Worm (Caenorhabditis elegans) whole organism, young adult: Measurements from ENCODE around the gene com-1.

Source experiments
- D2030.7 ChIP-seq: fragments of 200-800 bp; sonication (Bioruptor generic); IDR thresholded peaks from 2 replicates; pipeline ENCODE4 v1.3.6; 2022; ENCODE audit warnings: missing genetic modification reagents, missing genetic modification characterization, missing compliant biosample characterization
- F23B12.7 ChIP-seq: sonication (generic microtip); optimal IDR thresholded peaks from 2 replicates; lab custom pipeline; 2017; ENCODE audit warnings: missing genetic modification characterization, mild to moderate bottlenecking, missing compliant biosample characterization, antibody characterized with exemption, moderate library complexity; ENCODE audit not compliant: insufficient read depth
- F33H1.4 ChIP-seq: fragments of 200-800 bp; sonication (Bioruptor generic); IDR thresholded peaks from 2 replicates; pipeline ENCODE4 v1.3.6; 2022; ENCODE audit warnings: missing genetic modification reagents, missing genetic modification characterization, missing compliant biosample characterization
- F49E8.2 ChIP-seq: sonication (generic microtip); optimal IDR thresholded peaks from 3 replicates; lab custom pipeline; 2017; ENCODE audit warnings: missing genetic modification characterization, mild to moderate bottlenecking, missing compliant biosample characterization, antibody characterized with exemption, moderate library complexity; ENCODE audit not compliant: insufficient read depth
- K12H6.12 ChIP-seq: fragments of 200-800 bp; sonication (Bioruptor generic); optimal IDR thresholded peaks from 2 replicates; lab custom pipeline; 2018; ENCODE audit warnings: mild to moderate bottlenecking, missing genetic modification characterization, missing compliant biosample characterization
- Y95B8A.8 ChIP-seq: fragments of 200-800 bp; sonication (Bioruptor generic); IDR thresholded peaks from 2 replicates; pipeline ENCODE4 v1.3.6; 2022; ENCODE audit warnings: missing genetic modification reagents, missing genetic modification characterization, missing compliant biosample characterization
- ama-1 ChIP-seq, 3 experiments: fragments of 150-350 bp in 1 of 3; sonication (generic microtip) in 2 of 3; optimal IDR thresholded peaks; 2 replicates each; lab custom pipeline; 2014 to 2018; ENCODE audit warnings: missing biosample characterization in 2 of 3, missing genetic modification characterization in 2 of 3, missing genetic modification reagents in 2 of 3
- athp-1 ChIP-seq: sonication (generic microtip); optimal IDR thresholded peaks from 2 replicates; lab custom pipeline; 2017; ENCODE audit warnings: mild to moderate bottlenecking, missing genetic modification characterization, missing compliant biosample characterization
- attf-5 ChIP-seq: fragments of 200-800 bp; sonication (Bioruptor generic); optimal IDR thresholded peaks from 2 replicates; lab custom pipeline; 2018; ENCODE audit warnings: mild to moderate bottlenecking, missing genetic modification characterization, missing compliant biosample characterization
- ceh-100 ChIP-seq: fragments of 200-800 bp; sonication (Bioruptor generic); IDR thresholded peaks from 2 replicates; pipeline ENCODE4 v1.3.6; 2022; ENCODE audit warnings: missing genetic modification reagents, missing genetic modification characterization, missing compliant biosample characterization
- ceh-91 ChIP-seq: fragments of 200-800 bp; sonication (Bioruptor generic); IDR thresholded peaks from 2 replicates; pipeline ENCODE4 v1.3.6; 2022; ENCODE audit warnings: missing genetic modification reagents, missing genetic modification characterization, missing compliant biosample characterization
- dpl-1 ChIP-seq: fragments of 150-350 bp; optimal IDR thresholded peaks from 2 replicates; lab custom pipeline; 2014; ENCODE audit warnings: missing biosample characterization, missing genetic modification reagents, missing genetic modification characterization
- efl-1 ChIP-seq: fragments of 150-350 bp; optimal IDR thresholded peaks from 2 replicates; lab custom pipeline; 2014; ENCODE audit warnings: missing biosample characterization, missing genetic modification reagents, missing genetic modification characterization
- fkh-3 ChIP-seq: sonication (generic microtip); optimal IDR thresholded peaks from 2 replicates; lab custom pipeline; 2016; ENCODE audit warnings: mild to moderate bottlenecking, missing genetic modification characterization, missing compliant biosample characterization
- hlh-12 ChIP-seq: sonication (generic microtip); optimal IDR thresholded peaks from 2 replicates; lab custom pipeline; 2016; ENCODE audit warnings: missing genetic modification characterization, missing compliant biosample characterization
- hmg-1.2 ChIP-seq: fragments of 200-800 bp; sonication (Bioruptor generic); IDR thresholded peaks from 2 replicates; pipeline ENCODE4 v1.3.6; 2022; ENCODE audit warnings: missing genetic modification reagents, missing genetic modification characterization, missing compliant biosample characterization
- hsf-1 ChIP-seq: fragments of 200-800 bp; sonication (Bioruptor generic); IDR thresholded peaks from 2 replicates; pipeline ENCODE4 v1.3.6; 2022; ENCODE audit warnings: missing genetic modification reagents, missing genetic modification characterization, missing compliant biosample characterization
- lin-35 ChIP-seq, 3 experiments: fragments of 150-350 bp in 2 of 3; sonication (generic microtip) in 1 of 3; optimal IDR thresholded peaks; 2 replicates each; lab custom pipeline; 2014 to 2018; ENCODE audit warnings: missing biosample characterization in 3 of 3, missing genetic modification characterization in 3 of 3, missing genetic modification reagents in 3 of 3
- lin-54 ChIP-seq: fragments of 200-800 bp; sonication (Bioruptor generic); optimal IDR thresholded peaks from 2 replicates; lab custom pipeline; 2018; ENCODE audit warnings: mild to moderate bottlenecking, missing genetic modification characterization, missing compliant biosample characterization
- lsl-1 ChIP-seq: fragments of 200-800 bp; sonication (Bioruptor generic); optimal IDR thresholded peaks from 2 replicates; lab custom pipeline; 2018; ENCODE audit warnings: mild to moderate bottlenecking, missing genetic modification characterization, moderate library complexity, missing compliant biosample characterization
- madf-6 ChIP-seq: fragments of 200-800 bp; sonication (Bioruptor generic); IDR thresholded peaks from 2 replicates; pipeline ENCODE4 v1.3.6; 2022; ENCODE audit warnings: missing genetic modification reagents, missing genetic modification characterization, missing compliant biosample characterization
- madf-8 ChIP-seq: fragments of 200-800 bp; sonication (Bioruptor generic); conservative IDR thresholded peaks from 2 replicates; pipeline ENCODE4 v1.3.6; 2022; ENCODE audit warnings: missing genetic modification reagents, missing genetic modification characterization, missing compliant biosample characterization
- mcd-1 ChIP-seq: fragments of 200-800 bp; sonication (Bioruptor generic); IDR thresholded peaks from 2 replicates; pipeline ENCODE4 v1.3.6; 2022; ENCODE audit warnings: missing genetic modification reagents, missing genetic modification characterization, missing compliant biosample characterization
- mes-4 ChIP-seq: sonication (generic microtip); optimal IDR thresholded peaks from 2 replicates; lab custom pipeline; 2016; ENCODE audit warnings: missing genotype, missing genetic modification characterization, missing compliant biosample characterization
- nfya-2 ChIP-seq: fragments of 200-800 bp; sonication (Bioruptor generic); IDR thresholded peaks from 2 replicates; pipeline ENCODE4 v1.3.6; 2022; ENCODE audit warnings: missing genetic modification reagents, missing genetic modification characterization, missing compliant biosample characterization
- nhr-90 ChIP-seq: sonication (generic microtip); optimal IDR thresholded peaks from 2 replicates; lab custom pipeline; 2016; ENCODE audit warnings: missing genotype, mild to moderate bottlenecking, missing genetic modification characterization, missing compliant biosample characterization
- snpc-1.3 ChIP-seq: sonication (generic microtip); optimal IDR thresholded peaks from 2 replicates; lab custom pipeline; 2017; ENCODE audit warnings: missing genetic modification characterization, mild to moderate bottlenecking, missing compliant biosample characterization, antibody characterized with exemption, moderate library complexity, missing genotype, missing genetic modification reagents; ENCODE audit not compliant: insufficient read depth
- snpc-3.4 ChIP-seq: sonication (generic microtip); optimal IDR thresholded peaks from 2 replicates; lab custom pipeline; 2017; ENCODE audit warnings: missing genetic modification characterization, mild to moderate bottlenecking, missing compliant biosample characterization, antibody characterized with exemption, moderate library complexity, missing genotype, missing genetic modification reagents
- snpc-4 ChIP-seq, 5 experiments: fragments of 150-350 bp in 1 of 5; sonication (generic microtip) in 4 of 5; optimal IDR thresholded peaks; 2 replicates each; lab custom pipeline; 2014 to 2018; ENCODE audit warnings: missing genetic modification characterization in 5 of 5, missing biosample characterization in 3 of 5, antibody characterized with exemption in 2 of 5, mild to moderate bottlenecking in 2 of 5, missing compliant biosample characterization in 2 of 5, missing genotype in 2 of 5, moderate library complexity in 2 of 5, missing genetic modification reagents in 1 of 5
- unc-130 ChIP-seq: sonication (generic microtip); optimal IDR thresholded peaks from 2 replicates; lab custom pipeline; 2016; ENCODE audit warnings: missing genetic modification reagents, missing genetic modification characterization, missing compliant biosample characterization
- xnd-1 ChIP-seq: sonication (generic microtip); optimal IDR thresholded peaks from 2 replicates; lab custom pipeline; 2016; ENCODE audit warnings: missing genotype, missing genetic modification reagents, missing genetic modification characterization, missing compliant biosample characterization
- ztf-3 ChIP-seq: fragments of 200-800 bp; sonication (Bioruptor generic); optimal IDR thresholded peaks from 2 replicates; lab custom pipeline; 2018; ENCODE audit warnings: mild to moderate bottlenecking, missing genetic modification characterization, missing compliant biosample characterization

com-1 gene

DNA sequence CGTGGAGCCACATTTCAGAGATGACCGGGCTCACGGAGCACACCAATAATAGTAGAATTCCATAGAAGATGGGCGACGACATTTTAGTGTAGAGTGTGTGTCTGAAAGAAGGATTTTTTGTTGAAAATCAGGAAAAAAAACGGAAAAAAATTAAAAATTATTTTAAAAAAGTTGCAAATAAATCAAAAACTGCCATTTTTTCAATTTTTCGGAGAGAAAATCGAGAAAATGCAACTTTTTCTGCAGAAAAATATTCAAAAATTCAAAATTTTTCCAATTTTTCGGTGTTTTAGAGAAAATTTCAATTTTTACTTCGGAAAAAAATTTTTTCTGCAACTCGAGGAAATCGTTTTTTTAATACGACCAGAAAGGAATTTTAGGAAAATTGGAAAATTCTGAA is 16.1 kb upstream of the com-1 start, which contains the start of gene C44B9.3:
Gene C44B9.3 (minus strand): TSS at position 101 of the 400 bp plus-strand sequence.
- TF ChIP-seq nfya-2 (GFP tag; lab: Robert Waterston, UW) (no peak), lin-35 (GFP tag; optimal IDR thresholded peaks at IDR 0.05; lab: Kevin White, UChicago) (no peak)

DNA sequence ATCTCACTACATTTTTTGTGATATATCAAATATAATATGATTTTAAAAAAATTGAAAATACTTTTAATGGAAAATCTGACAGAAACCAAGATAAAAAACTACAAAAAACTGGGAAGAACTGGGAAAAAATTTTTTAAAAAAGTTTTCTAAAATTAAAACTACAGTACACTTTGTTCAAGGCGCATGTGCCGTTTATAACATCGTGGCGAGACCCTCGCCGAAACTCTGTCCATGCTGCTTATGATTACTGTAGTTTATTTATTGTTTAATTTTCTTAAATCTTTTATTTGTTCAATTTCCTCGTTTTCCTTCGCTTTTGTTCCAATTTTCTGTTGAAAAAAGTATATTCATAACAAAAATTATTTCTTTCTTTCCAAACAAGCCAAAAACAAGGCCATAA is 14.7 kb upstream of the com-1 start, which contains the start of gene athp-1:
Gene athp-1 (plus strand): TSS at position 305 of the 400 bp plus-strand sequence.
- no peak for TF ChIP-seq ztf-3 (GFP tag; lab: Kevin White, UChicago)
- peak; percentile 65 for TF ChIP-seq snpc-1.3 (tag; lab: Kevin White, UChicago)
- peak; percentile 29 for TF ChIP-seq efl-1 (GFP tag; lab: Kevin White, UChicago)
- TF ChIP-seq madf-6 (GFP tag; lab: Robert Waterston, UW): peak; percentile 97
- peak; percentile 81 for TF ChIP-seq madf-8
- no peak for TF ChIP-seq Y95B8A.8 (GFP tag; lab: Robert Waterston, UW)
- TF ChIP-seq F33H1.4 (GFP tag; lab: Robert Waterston, UW): peak; percentile 95
- TF ChIP-seq mcd-1 (GFP tag; lab: Robert Waterston, UW): peak; percentile 33; the same call in 1 of the 2 replicates
- TF ChIP-seq lin-54 (GFP tag; lab: Kevin White, UChicago): peak; percentile 65
- no peak; the same call in 1 of the 2 replicates for TF ChIP-seq ceh-100 (GFP tag; lab: Robert Waterston, UW)
- TF ChIP-seq nhr-90 (tag; lab: Kevin White, UChicago): no peak
- peak; percentile 65 for TF ChIP-seq athp-1 (tag; lab: Kevin White, UChicago)
- TF ChIP-seq F49E8.2 (tag; lab: Kevin White, UChicago): peak; percentile 11
- TF ChIP-seq K12H6.12 (tag; lab: Kevin White, UChicago): no peak
- TF ChIP-seq ceh-91 (GFP tag; lab: Robert Waterston, UW): peak; percentile 66
- TF ChIP-seq hlh-12 (tag; lab: Kevin White, UChicago): no peak
- no peak for TF ChIP-seq dpl-1 (GFP tag; lab: Kevin White, UChicago)
- peak; percentile 98 for TF ChIP-seq lsl-1 (GFP tag; lab: Kevin White, UChicago)
- 0 out of 2 replicates have a peak, but pooled peaks have one; percentile 55 for TF ChIP-seq hsf-1 (GFP tag; lab: Robert Waterston, UW)
- peak; percentile 42 for TF ChIP-seq snpc-3.4 (tag; lab: Kevin White, UChicago)
- TF ChIP-seq mes-4 (tag; lab: Kevin White, UChicago): no peak
- peak; percentile 86 for TF ChIP-seq D2030.7 (GFP tag; lab: Robert Waterston, UW)
- TF ChIP-seq unc-130 (GFP tag; lab: Kevin White, UChicago): peak; percentile 53
- TF ChIP-seq xnd-1 (tag; lab: Kevin White, UChicago): peak; percentile 84

DNA sequence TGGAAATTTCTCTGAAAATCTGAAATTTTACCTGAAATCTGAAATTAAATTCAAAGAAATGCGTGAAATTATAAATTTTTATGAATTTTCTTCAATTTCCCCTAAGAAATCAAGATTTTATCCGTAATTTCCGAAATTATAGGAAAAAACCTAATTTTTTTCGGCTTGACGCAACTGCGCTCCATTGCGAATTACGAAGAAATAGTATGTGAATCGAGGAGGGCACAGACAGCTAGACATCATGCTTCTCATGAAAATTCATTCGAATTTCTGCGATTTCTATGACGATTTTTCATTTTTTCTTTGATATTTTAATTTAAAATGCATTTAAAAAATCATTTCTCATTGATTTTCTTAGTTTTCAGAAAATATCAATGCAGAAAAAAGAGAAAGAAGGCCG is 14.2 kb upstream of the com-1 start:
- peak; percentile 42 for TF ChIP-seq attf-5 (GFP tag; lab: Kevin White, UChicago)
- TF ChIP-seq athp-1 (tag; lab: Kevin White, UChicago): peak; percentile 1
- TF ChIP-seq fkh-3 (tag; lab: Kevin White, UChicago): no peak
- no peak for TF ChIP-seq lsl-1 (GFP tag; lab: Kevin White, UChicago)
- peak; percentile 6 for TF ChIP-seq lin-54 (GFP tag; lab: Kevin White, UChicago)
- TF ChIP-seq ama-1 (optimal IDR thresholded peaks at IDR 0.05; lab: Kevin White, UChicago): no peak
- TF ChIP-seq ama-1 (GFP tag; optimal IDR thresholded peaks at IDR 0.05; lab: Kevin White, UChicago): no peak
- peak; percentile 97 for TF ChIP-seq hmg-1.2
- TF ChIP-seq F23B12.7 (tag; lab: Kevin White, UChicago): peak; percentile 3
- TF ChIP-seq mcd-1 (GFP tag; lab: Robert Waterston, UW): peak; percentile 94
- TF ChIP-seq madf-6 (GFP tag; lab: Robert Waterston, UW): peak; percentile 56
- peak in 1 of 3 experiments; percentile 13 for TF ChIP-seq lin-35 (GFP tag; optimal IDR thresholded peaks at IDR 0.05; lab: Kevin White, UChicago)
- peak; percentile 43 for TF ChIP-seq F33H1.4 (GFP tag; lab: Robert Waterston, UW)
- TF ChIP-seq ceh-91 (GFP tag; lab: Robert Waterston, UW): no peak
- no peak for TF ChIP-seq snpc-4 (GFP tag; optimal IDR thresholded peaks at IDR 0.05; lab: Kevin White, UChicago)
- TF ChIP-seq snpc-4 (tag; optimal IDR thresholded peaks at IDR 0.05; lab: Kevin White, UChicago): peak in 1 of 4 experiments; percentile 29
